Worm (Caenorhabditis elegans) whole organism, late embryonic: ENCODE measurements around the gene sfxn-1.1.

ENCODE experiments used
- C08G9.2 ChIP-seq: sonication (generic microtip); optimal IDR thresholded peaks from 2 replicates; lab custom pipeline; 2016; ENCODE audit warnings: mild to moderate bottlenecking, missing genetic modification characterization, moderate library complexity, missing compliant biosample characterization
- fkh-10 ChIP-seq: fragments of 150-350 bp; optimal IDR thresholded peaks from 2 replicates; lab custom pipeline; 2014; ENCODE audit warnings: missing biosample characterization, missing genetic modification reagents, missing genetic modification characterization
- pha-2 ChIP-seq: sonication (generic microtip); optimal IDR thresholded peaks from 2 replicates; lab custom pipeline; 2017; ENCODE audit warnings: mild to moderate bottlenecking, missing genetic modification characterization, missing compliant biosample characterization

ce11 chrII:9553179-9553578 is 34.5 kb upstream of the sfxn-1.1 start, which contains the start of gene F35H8.1:
- TF ChIP-seq pha-2 (tag; lab: Kevin White, UChicago) (no peak), C08G9.2 (no peak), fkh-10 (GFP tag; lab: Kevin White, UChicago) (no peak)
